Worm (Caenorhabditis elegans): ENCODE measurements around the gene Y69H2.7.

DNA sequence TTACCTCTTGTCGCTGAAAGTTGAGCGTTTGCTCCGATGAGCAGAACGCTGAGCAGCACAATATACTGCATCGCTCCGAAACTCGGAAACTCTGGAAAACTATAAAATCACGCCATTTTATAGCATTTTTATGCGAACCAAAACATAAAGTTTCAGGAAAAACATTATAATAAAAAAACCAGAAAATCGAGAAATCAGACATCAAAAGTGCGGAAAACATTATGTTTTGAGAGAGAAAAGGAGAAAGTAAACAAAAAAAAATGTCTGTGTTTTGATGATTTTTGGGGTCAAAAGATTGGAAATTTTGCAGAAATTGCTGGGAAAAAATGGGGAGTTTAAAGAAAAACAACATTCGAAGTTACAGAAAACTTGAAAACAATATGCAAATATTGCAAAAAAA, 25.8 kb upstream of the Y69H2.7 start, which contains the start of gene Y69H2.3:
- TF ChIP-seq ama-1 (optimal IDR thresholded peaks at IDR 0.05) = no peak
- TF ChIP-seq pha-4 (tag; optimal IDR thresholded peaks at IDR 0.05) = no peak
- TF ChIP-seq ceh-45 (GFP tag; IDR thresholded peaks at IDR 0.05) = no peak
- no peak for TF ChIP-seq nfya-1 (tag; optimal IDR thresholded peaks at IDR 0.05)
- no peak for TF ChIP-seq odd-2 (tag; optimal IDR thresholded peaks at IDR 0.05)
- no peak for TF ChIP-seq ceh-34 (tag; optimal IDR thresholded peaks at IDR 0.05)
- no peak for TF ChIP-seq dve-1 (tag; optimal IDR thresholded peaks at IDR 0.05)
- TF ChIP-seq che-1 (tag; optimal IDR thresholded peaks at IDR 0.05) = no peak
- TF ChIP-seq fkh-6 (tag; optimal IDR thresholded peaks at IDR 0.05) = no peak
- no peak for TF ChIP-seq ttx-3 (tag; optimal IDR thresholded peaks at IDR 0.05)
- TF ChIP-seq ceh-9 (tag; optimal IDR thresholded peaks at IDR 0.05) = no peak
- no peak for TF ChIP-seq elt-2 (tag; optimal IDR thresholded peaks at IDR 0.05)
